Worm (Caenorhabditis elegans): ENCODE results near the gene best-17.

The best-17 gene

ce11 chrIII:558083-558482, 51.4 kb downstream of the best-17 start:
- TF ChIP-seq sem-4 (tag; optimal IDR thresholded peaks at IDR 0.05) (no peak), ama-1 (optimal IDR thresholded peaks at IDR 0.05) (no peak), nhr-6 (tag; optimal IDR thresholded peaks at IDR 0.05) (no peak), unc-55 (GFP tag; optimal IDR thresholded peaks at IDR 0.05) (no peak), ceh-82 (tag; optimal IDR thresholded peaks at IDR 0.05) (no peak), C34F6.9 (tag; optimal IDR thresholded peaks at IDR 0.05) (no peak), mbf-1 (tag; optimal IDR thresholded peaks at IDR 0.05) (no peak), nhr-12 (tag; optimal IDR thresholded peaks at IDR 0.05) (no peak), mdl-1 (tag; optimal IDR thresholded peaks at IDR 0.05) (no peak), skn-1 (tag; optimal IDR thresholded peaks at IDR 0.05) (no peak), crh-2 (tag; optimal IDR thresholded peaks at IDR 0.05) (no peak), nhr-77 (tag; optimal IDR thresholded peaks at IDR 0.05) (no peak), dmd-4 (tag; optimal IDR thresholded peaks at IDR 0.05) (no peak), elt-3 (tag; optimal IDR thresholded peaks at IDR 0.05) (no peak), nhr-11 (tag; optimal IDR thresholded peaks at IDR 0.05) (no peak), F13H6.1 (tag; optimal IDR thresholded peaks at IDR 0.05) (no peak), unc-39 (tag; optimal IDR thresholded peaks at IDR 0.05) (no peak), ztf-4 (tag; optimal IDR thresholded peaks at IDR 0.05) (no peak), nhr-21 (tag; optimal IDR thresholded peaks at IDR 0.05) (no peak)

Data from whole organism, L2 larva.